Worm (Caenorhabditis elegans) whole organism, midembryonic: Measurements from ENCODE around the gene F35E8.9.

ENCODE experiments used
- cog-1 ChIP-seq: sonication (generic microtip); optimal IDR thresholded peaks from 2 replicates; lab custom pipeline; 2016; ENCODE audit warnings: missing genetic modification characterization, missing compliant biosample characterization
- flt-1 ChIP-seq: fragments of 200-800 bp; sonication (Bioruptor generic); IDR thresholded peaks from 2 replicates; pipeline ENCODE4 v1.3.6; 2022; ENCODE audit warnings: missing genetic modification characterization, missing compliant biosample characterization
- klf-2 ChIP-seq: fragments of 200-800 bp; sonication (Bioruptor generic); conservative IDR thresholded peaks from 2 replicates; pipeline ENCODE4 v1.3.6; 2022; ENCODE audit warnings: missing genetic modification reagents, missing genetic modification characterization, missing compliant biosample characterization
- ref-1 ChIP-seq: fragments of 200-800 bp; sonication (Bioruptor generic); conservative IDR thresholded peaks from 2 replicates; pipeline ENCODE4 v1.3.6; 2022; ENCODE audit warnings: missing genetic modification reagents, missing genetic modification characterization, missing compliant biosample characterization
- tab-1 ChIP-seq: fragments of 200-800 bp; sonication (Bioruptor generic); IDR thresholded peaks from 2 replicates; pipeline ENCODE4 v1.3.6; 2022; ENCODE audit warnings: missing genetic modification characterization, missing compliant biosample characterization
- ztf-23 ChIP-seq: fragments of 200-800 bp; sonication (Bioruptor generic); IDR thresholded peaks from 2 replicates; pipeline ENCODE4 v1.3.6; 2022; ENCODE audit warnings: missing genetic modification reagents, missing genetic modification characterization, missing compliant biosample characterization

DNA sequence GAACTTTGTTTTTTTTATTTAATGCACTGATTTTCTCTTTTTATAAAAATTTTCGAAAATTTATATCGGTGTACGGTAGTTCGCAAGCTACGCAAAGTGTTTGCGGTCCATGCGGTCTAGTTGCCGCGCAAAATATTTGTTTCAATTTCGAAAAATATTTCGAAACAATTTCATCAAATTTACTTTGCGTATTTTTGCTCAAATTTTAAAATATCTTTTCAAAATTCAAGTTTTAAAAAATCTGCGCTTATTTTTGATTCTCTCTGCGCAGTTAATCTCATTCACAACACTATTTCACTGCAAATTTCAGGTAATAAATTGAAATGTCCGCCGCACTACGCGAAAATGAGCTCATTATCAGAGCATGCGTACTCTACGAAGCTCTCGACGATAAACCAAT is 50.0 kb downstream of the F35E8.9 start, which contains the start of gene fbxa-197:
- no peak for TF ChIP-seq flt-1
- no peak for TF ChIP-seq ztf-23 (GFP tag; lab: Robert Waterston, UW)
- TF ChIP-seq tab-1 (GFP tag; lab: Robert Waterston, UW), result no peak
- TF ChIP-seq cog-1, result no peak
- no peak for TF ChIP-seq klf-2
- TF ChIP-seq ref-1, result no peak
